Fruit fly (Drosophila melanogaster) whole organism, pupa: ENCODE data around the gene RagA-B.

Experiments
- CG10348 ChIP-seq: fragments of 200-800 bp; sonication (Bioruptor generic); IDR thresholded peaks from 2 replicates; pipeline ENCODE4 v1.3.6; 2022; ENCODE audit warnings: missing biosample characterization, missing genetic modification characterization
- CG12605 ChIP-seq: fragments of 200-800 bp; sonication (Bioruptor generic); IDR thresholded peaks from 2 replicates; pipeline ENCODE4 v1.3.6; 2022; ENCODE audit warnings: missing biosample characterization, missing genetic modification characterization
- CG13204 ChIP-seq: fragments of 200-800 bp; sonication (Bioruptor generic); optimal IDR thresholded peaks from 2 replicates; lab custom pipeline; 2018; ENCODE audit warnings: missing biosample characterization, mild to moderate bottlenecking, missing genetic modification characterization, moderate library complexity
- CG14655 ChIP-seq: fragments of 200-800 bp; sonication (Bioruptor generic); optimal IDR thresholded peaks from 3 replicates; lab custom pipeline; 2017; ENCODE audit warnings: mild to moderate bottlenecking, missing biosample characterization, missing genetic modification reagents, missing genetic modification characterization
- CG15710 ChIP-seq: fragments of 200-800 bp; sonication (Bioruptor generic); optimal IDR thresholded peaks from 2 replicates; lab custom pipeline; 2018; ENCODE audit warnings: missing biosample characterization, mild to moderate bottlenecking, missing genetic modification characterization, moderate library complexity
- CG17806 ChIP-seq: fragments of 200-800 bp; sonication (Bioruptor generic); optimal IDR thresholded peaks from 2 replicates; lab custom pipeline; 2018; ENCODE audit warnings: missing biosample characterization, mild to moderate bottlenecking, missing genetic modification characterization, moderate library complexity
- CG32121 ChIP-seq: fragments of 200-800 bp; sonication (Bioruptor generic); IDR thresholded peaks from 2 replicates; pipeline ENCODE4 v1.3.6; 2022; ENCODE audit warnings: missing biosample characterization, missing genetic modification characterization
- CG34367 ChIP-seq: fragments of 200-800 bp; sonication (Bioruptor generic); optimal IDR thresholded peaks from 2 replicates; lab custom pipeline; 2018; ENCODE audit warnings: missing biosample characterization, mild to moderate bottlenecking, missing genetic modification characterization
- CG4496 ChIP-seq: fragments of 200-800 bp; sonication (Bioruptor generic); IDR thresholded peaks from 3 replicates; pipeline ENCODE4 v1.3.6; 2022; ENCODE audit warnings: missing biosample characterization, missing genetic modification characterization
- CG8159 ChIP-seq: fragments of 200-800 bp; sonication (Bioruptor generic); optimal IDR thresholded peaks from 3 replicates; lab custom pipeline; 2018; ENCODE audit warnings: missing biosample characterization, mild to moderate bottlenecking, missing genetic modification characterization, moderate library complexity
- CG8301 ChIP-seq: fragments of 200-800 bp; sonication (Bioruptor generic); optimal IDR thresholded peaks from 2 replicates; lab custom pipeline; 2018; ENCODE audit warnings: missing biosample characterization, mild to moderate bottlenecking, missing genetic modification characterization
- CG9948 ChIP-seq: fragments of 200-800 bp; sonication (Bioruptor generic); optimal IDR thresholded peaks from 2 replicates; lab custom pipeline; 2018; ENCODE audit warnings: missing biosample characterization, mild to moderate bottlenecking, missing genetic modification characterization, moderate library complexity
- D1 ChIP-seq: fragments of 200-800 bp; sonication (Bioruptor generic); optimal IDR thresholded peaks from 2 replicates; lab custom pipeline; 2018; ENCODE audit warnings: missing biosample characterization, mild to moderate bottlenecking, missing genetic modification characterization, moderate library complexity
- EcR ChIP-seq: fragments of 200-800 bp; sonication (Bioruptor generic); optimal IDR thresholded peaks from 3 replicates; lab custom pipeline; 2019; ENCODE audit warnings: missing biosample characterization, missing genetic modification characterization, mild to moderate bottlenecking, moderate library complexity, missing genetic modification reagents
- Ets98B ChIP-seq: fragments of 200-800 bp; sonication (Bioruptor generic); IDR thresholded peaks from 2 replicates; pipeline ENCODE4 v1.3.6; 2022; ENCODE audit warnings: missing biosample characterization, missing genetic modification characterization
- Pif1A ChIP-seq: fragments of 200-800 bp; sonication (Bioruptor generic); optimal IDR thresholded peaks from 3 replicates; lab custom pipeline; 2016; ENCODE audit warnings: missing biosample characterization, missing genetic modification characterization
- Pif1B ChIP-seq: fragments of 200-800 bp; sonication (Bioruptor generic); optimal IDR thresholded peaks from 3 replicates; lab custom pipeline; 2016; ENCODE audit warnings: missing biosample characterization, missing genetic modification characterization
- Snoo ChIP-seq: fragments of 200-800 bp; sonication (Bioruptor generic); optimal IDR thresholded peaks from 3 replicates; lab custom pipeline; 2017; ENCODE audit warnings: missing biosample characterization, mild to moderate bottlenecking, missing genetic modification characterization, inconsistent platforms
- fd96Ca ChIP-seq: fragments of 200-800 bp; sonication (Bioruptor generic); IDR thresholded peaks from 3 replicates; pipeline ENCODE4 v1.3.6; 2022; ENCODE audit warnings: missing biosample characterization, missing genetic modification characterization
- gl ChIP-seq: fragments of 200-800 bp; sonication (Bioruptor generic); optimal IDR thresholded peaks from 2 replicates; lab custom pipeline; 2018; ENCODE audit warnings: missing biosample characterization, mild to moderate bottlenecking, missing genetic modification characterization
- rn ChIP-seq: fragments of 200-800 bp; sonication (Bioruptor generic); IDR thresholded peaks from 2 replicates; pipeline ENCODE4 v1.3.6; 2022; ENCODE audit warnings: missing biosample characterization, missing genetic modification characterization

RagA-B gene

dm6 chr3R:8938494-8939404 lies 45.4 kb downstream of the RagA-B start, which contains the start of gene ScsbetaA:
ScsbetaA (plus strand) TSS chr3R:8938724.
- TF ChIP-seq gl (tag; lab: Kevin White, UChicago) (no peak), CG4496 (GFP tag; lab: Robert Waterston, UW) (no peak), fd96Ca (GFP tag; lab: Robert Waterston, UW) (no peak), CG8159 (tag; lab: Kevin White, UChicago) (peak; percentile 14), EcR (GFP tag; lab: Kevin White, UChicago) (peak; percentile 49), CG32121 (GFP tag; lab: Robert Waterston, UW) (no peak), CG12605 (GFP tag; lab: Robert Waterston, UW) (no peak), CG9948 (tag; lab: Kevin White, UChicago) (no peak), D1 (peak; percentile 49), CG13204 (GFP tag; lab: Kevin White, UChicago) (no peak)

DNA sequence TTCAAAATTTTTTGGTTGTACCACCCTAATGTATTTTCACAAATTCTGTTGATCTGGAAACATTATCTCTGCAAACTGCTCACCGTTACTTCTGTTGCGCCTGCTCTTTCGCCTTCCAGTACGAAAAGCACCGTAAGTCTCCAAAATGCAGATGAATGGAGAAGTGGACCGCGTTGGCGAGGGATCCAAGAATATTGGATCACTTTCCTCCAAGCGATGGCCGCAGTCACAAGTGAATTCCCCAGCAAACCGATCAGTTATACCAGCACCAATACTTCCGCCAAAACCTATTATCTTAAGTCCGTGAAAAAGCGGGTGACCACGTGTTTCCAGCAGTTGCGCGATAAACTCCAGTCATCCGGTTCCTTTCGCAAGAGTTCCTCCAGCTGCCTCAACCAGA lies 49.2 kb downstream of the RagA-B start, which contains the start of gene osk:
Gene osk, plus strand, starts transcription at position 197 of the 400 bp plus-strand sequence.
- TF ChIP-seq CG14655 (GFP tag; lab: Kevin White, UChicago) (no peak), Pif1B (GFP tag; lab: Kevin White, UChicago) (no peak), CG13204 (GFP tag; lab: Kevin White, UChicago) (no peak), CG10348 (GFP tag; lab: Robert Waterston, UW) (no peak), CG9948 (tag; lab: Kevin White, UChicago) (no peak), CG34367 (tag; lab: Kevin White, UChicago) (no peak)

DNA sequence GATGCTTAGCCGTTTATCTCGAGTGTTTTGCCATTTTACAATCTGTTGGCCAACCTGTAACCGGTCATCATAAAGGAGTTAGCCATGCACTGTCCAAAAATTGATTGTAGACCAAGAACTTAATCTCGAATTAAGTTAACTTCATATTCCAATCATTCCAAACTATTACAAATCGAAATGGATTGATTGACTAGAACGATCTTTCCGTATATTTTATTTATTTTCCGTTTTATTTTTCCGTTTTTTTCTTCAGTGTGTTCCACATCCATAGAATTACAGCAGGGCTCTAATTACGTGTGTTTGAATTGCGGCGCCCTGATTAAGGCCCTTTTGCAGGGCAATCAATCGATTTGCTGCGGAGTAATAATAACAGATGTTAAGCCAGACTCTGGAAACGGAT lies 51.4 kb downstream of the RagA-B start:
- TF ChIP-seq Ets98B (GFP tag; lab: Robert Waterston, UW) (0 out of 2 replicates have a peak, but pooled peaks have one; percentile 6), Pif1A (GFP tag; lab: Kevin White, UChicago) (peak; percentile 25), CG8159 (tag; lab: Kevin White, UChicago) (peak; percentile 38), rn (GFP tag; lab: Robert Waterston, UW) (no peak), CG15710 (tag; lab: Kevin White, UChicago) (peak; percentile 39), fd96Ca (GFP tag; lab: Robert Waterston, UW) (peak; percentile 36; the same call in 1 of the 3 replicates), CG17806 (tag; lab: Kevin White, UChicago) (peak; percentile 54), CG34367 (tag; lab: Kevin White, UChicago) (peak; percentile 53), gl (tag; lab: Kevin White, UChicago) (peak; percentile 24), CG4496 (GFP tag; lab: Robert Waterston, UW) (0 out of 3 replicates have a peak, but pooled peaks have one; percentile 22), CG8301 (tag; lab: Kevin White, UChicago) (peak; percentile 53), CG14655 (GFP tag; lab: Kevin White, UChicago) (peak; percentile 37), CG13204 (GFP tag; lab: Kevin White, UChicago) (no peak), Pif1B (GFP tag; lab: Kevin White, UChicago) (no peak), CG32121 (GFP tag; lab: Robert Waterston, UW) (no peak), D1 (no peak), Snoo (tag; lab: Kevin White, UChicago) (no peak), EcR (GFP tag; lab: Kevin White, UChicago) (no peak), CG10348 (GFP tag; lab: Robert Waterston, UW) (no peak), CG12605 (GFP tag; lab: Robert Waterston, UW) (no peak), CG9948 (tag; lab: Kevin White, UChicago) (peak; percentile 41)
